Worm (Caenorhabditis elegans): ENCODE results near the gene col-89.
"Not testable (repeated sequence)": the region's sequence is repeated elsewhere in the genome, so short reads cannot be mapped to it uniquely, and the experiment has no call there.

The col-89 gene

DNA sequence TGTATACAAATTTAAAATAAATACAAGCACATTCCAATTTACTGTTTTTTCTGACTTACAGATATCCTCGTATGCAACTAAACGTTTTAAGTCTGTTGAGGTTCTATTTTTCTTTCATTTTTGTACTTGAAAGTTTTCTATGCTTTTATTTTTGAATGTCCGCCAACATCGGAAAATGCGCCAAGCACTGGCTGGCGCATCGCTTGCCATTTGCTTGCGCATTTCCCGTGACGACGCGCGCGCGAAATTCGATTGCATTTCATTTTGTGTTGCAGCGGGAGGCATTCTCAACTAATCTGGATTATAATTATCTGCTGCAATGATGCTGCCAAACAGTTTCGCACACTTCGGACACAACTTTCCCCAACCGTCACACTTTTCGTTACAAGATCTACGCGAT lies 9.1 kb downstream of the col-89 start, which contains the start of gene fbxl-2:
fbxl-2 (plus strand) TSS at position 278 of the 400 bp plus-strand sequence.
- TF ChIP-seq tab-1 (GFP tag; IDR thresholded peaks at IDR 0.05) (peak; percentile 86), ztf-23 (GFP tag; IDR thresholded peaks at IDR 0.05) (peak; percentile 86), klf-2 (GFP tag; conservative IDR thresholded peaks at IDR 0.05) (peak; percentile 77; the same call in 1 of the 2 replicates), med-1 (GFP tag; optimal IDR thresholded peaks at IDR 0.05; ENCODE audit: insufficient read depth) (peak; percentile 39), ztf-29 (GFP tag; IDR thresholded peaks at IDR 0.05) (peak; percentile 66), T22C8.4 (GFP tag; IDR thresholded peaks at IDR 0.05) (peak; percentile 72), ref-1 (GFP tag; conservative IDR thresholded peaks at IDR 0.05) (0 out of 2 replicates have a peak, but pooled peaks have one; percentile 35), flt-1 (GFP tag; IDR thresholded peaks at IDR 0.05) (peak; percentile 87), cog-1 (tag; optimal IDR thresholded peaks at IDR 0.05) (peak; percentile 81)

DNA sequence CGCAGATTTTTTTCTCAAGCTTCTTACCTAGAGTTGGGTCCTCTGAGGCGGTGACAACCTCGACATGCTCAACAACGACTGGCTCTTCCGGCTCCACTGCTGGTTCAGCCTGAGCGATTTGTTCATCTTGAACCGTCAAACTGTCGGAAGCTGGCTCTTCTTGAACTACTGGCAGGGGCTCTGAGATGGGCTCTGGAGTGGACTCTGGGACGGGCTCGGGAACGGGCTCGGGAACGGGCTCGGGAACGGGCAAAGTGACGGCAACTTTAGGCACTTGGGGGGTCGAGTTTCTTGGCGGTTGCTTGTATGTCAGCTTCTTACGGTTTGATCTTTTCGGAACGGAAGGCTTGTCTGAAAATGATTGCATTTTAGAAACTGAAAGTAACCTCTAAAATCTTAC lies 14.9 kb downstream of the col-89 start:
- no peak for TF ChIP-seq ref-1 (GFP tag; conservative IDR thresholded peaks at IDR 0.05)
- no peak for TF ChIP-seq klf-2 (GFP tag; conservative IDR thresholded peaks at IDR 0.05)
- TF ChIP-seq ztf-29 (GFP tag; IDR thresholded peaks at IDR 0.05), result no peak
- no peak for TF ChIP-seq cog-1 (tag; optimal IDR thresholded peaks at IDR 0.05)
- no peak for TF ChIP-seq med-1 (GFP tag; optimal IDR thresholded peaks at IDR 0.05; ENCODE audit: insufficient read depth)
- no peak for TF ChIP-seq ztf-23 (GFP tag; IDR thresholded peaks at IDR 0.05)

DNA sequence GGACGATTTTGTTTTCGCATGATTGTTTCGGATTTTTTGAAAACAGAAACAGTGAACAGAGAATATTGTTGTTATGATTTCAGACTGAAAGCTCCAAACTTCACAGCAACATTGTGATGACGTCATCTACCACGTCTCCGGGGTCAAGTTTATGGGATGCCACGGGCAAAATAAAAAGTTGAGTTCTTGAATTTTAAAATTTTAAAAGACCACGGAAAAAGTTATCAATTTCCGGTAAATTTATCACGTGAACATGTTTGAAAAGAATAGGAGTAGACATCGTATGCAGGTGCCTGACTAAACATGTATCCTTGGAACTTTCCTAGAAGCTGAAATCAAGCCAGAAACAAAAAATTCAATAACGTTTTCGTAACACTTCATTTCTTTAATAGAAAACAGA lies 15.6 kb downstream of the col-89 start, which contains the start of gene B0393.4:
B0393.4 (minus strand) TSS at position 101 of the 400 bp plus-strand sequence.
- no peak for TF ChIP-seq ztf-29 (GFP tag; IDR thresholded peaks at IDR 0.05)
- no peak for TF ChIP-seq flt-1 (GFP tag; IDR thresholded peaks at IDR 0.05)
- TF ChIP-seq T22C8.4 (GFP tag; IDR thresholded peaks at IDR 0.05), result no peak
- TF ChIP-seq ref-1 (GFP tag; conservative IDR thresholded peaks at IDR 0.05), result no peak
- TF ChIP-seq ztf-23 (GFP tag; IDR thresholded peaks at IDR 0.05), result no peak
- no peak for TF ChIP-seq tab-1 (GFP tag; IDR thresholded peaks at IDR 0.05)
- TF ChIP-seq med-1 (GFP tag; optimal IDR thresholded peaks at IDR 0.05; ENCODE audit: insufficient read depth), result no peak
- no peak for TF ChIP-seq cog-1 (tag; optimal IDR thresholded peaks at IDR 0.05)
- no peak for TF ChIP-seq klf-2 (GFP tag; conservative IDR thresholded peaks at IDR 0.05)

DNA sequence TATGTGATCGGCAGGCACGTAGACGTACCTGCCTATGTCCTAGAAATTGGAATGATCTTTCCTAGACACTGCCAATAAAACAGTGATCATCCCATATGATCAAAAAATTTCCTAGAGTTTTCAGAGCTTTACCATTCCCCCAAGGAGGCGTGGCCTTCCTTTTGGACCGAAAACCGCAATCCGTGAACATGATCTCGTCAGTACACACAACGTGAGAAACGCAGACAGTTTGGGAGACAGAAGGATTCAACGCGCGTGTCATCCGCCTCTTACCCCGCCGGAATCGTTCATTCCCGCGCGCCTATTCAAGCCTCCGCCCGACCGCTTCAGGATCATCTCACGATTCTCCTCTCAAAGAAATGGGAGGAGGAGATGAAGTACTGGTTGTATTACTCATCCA lies 17.5 kb downstream of the col-89 start, which contains the start of gene B0393.5:
B0393.5 (plus strand) TSS at position 301 of the 400 bp plus-strand sequence.
- TF ChIP-seq cog-1 (tag; optimal IDR thresholded peaks at IDR 0.05) (no peak), ref-1 (GFP tag; conservative IDR thresholded peaks at IDR 0.05) (no peak), T22C8.4 (GFP tag; IDR thresholded peaks at IDR 0.05) (no peak), med-1 (GFP tag; optimal IDR thresholded peaks at IDR 0.05; ENCODE audit: insufficient read depth) (no peak), flt-1 (GFP tag; IDR thresholded peaks at IDR 0.05) (no peak), ztf-29 (GFP tag; IDR thresholded peaks at IDR 0.05) (no peak), tab-1 (GFP tag; IDR thresholded peaks at IDR 0.05) (no peak), klf-2 (GFP tag; conservative IDR thresholded peaks at IDR 0.05) (no peak), ztf-23 (GFP tag; IDR thresholded peaks at IDR 0.05) (no peak)

DNA sequence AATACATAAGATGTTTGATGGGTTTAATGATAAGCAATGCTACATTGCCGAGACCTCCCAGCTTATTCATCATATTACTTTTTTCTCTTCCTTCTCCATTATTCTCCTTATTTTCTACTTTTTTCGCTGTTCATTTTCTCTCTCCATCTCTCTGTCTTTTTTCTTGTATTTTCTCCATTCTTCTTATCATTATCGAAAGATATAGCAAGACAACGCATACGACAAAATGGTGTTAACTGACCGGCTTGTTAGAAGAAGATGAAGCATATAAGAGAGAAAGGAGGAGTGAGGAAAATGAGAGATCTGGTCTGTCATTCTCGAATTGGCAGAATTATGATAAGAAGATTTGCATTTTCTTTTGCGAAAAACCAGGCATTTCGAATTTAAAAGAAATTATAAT lies 18.9 kb downstream of the col-89 start:
- TF ChIP-seq klf-2 (GFP tag; conservative IDR thresholded peaks at IDR 0.05) (no peak), flt-1 (GFP tag; IDR thresholded peaks at IDR 0.05) (no peak), ref-1 (GFP tag; conservative IDR thresholded peaks at IDR 0.05) (no peak), ztf-29 (GFP tag; IDR thresholded peaks at IDR 0.05) (no peak), tab-1 (GFP tag; IDR thresholded peaks at IDR 0.05) (no peak), cog-1 (tag; optimal IDR thresholded peaks at IDR 0.05) (no peak), med-1 (GFP tag; optimal IDR thresholded peaks at IDR 0.05; ENCODE audit: insufficient read depth) (no peak), T22C8.4 (GFP tag; IDR thresholded peaks at IDR 0.05) (no peak), ztf-23 (GFP tag; IDR thresholded peaks at IDR 0.05) (no peak)

DNA sequence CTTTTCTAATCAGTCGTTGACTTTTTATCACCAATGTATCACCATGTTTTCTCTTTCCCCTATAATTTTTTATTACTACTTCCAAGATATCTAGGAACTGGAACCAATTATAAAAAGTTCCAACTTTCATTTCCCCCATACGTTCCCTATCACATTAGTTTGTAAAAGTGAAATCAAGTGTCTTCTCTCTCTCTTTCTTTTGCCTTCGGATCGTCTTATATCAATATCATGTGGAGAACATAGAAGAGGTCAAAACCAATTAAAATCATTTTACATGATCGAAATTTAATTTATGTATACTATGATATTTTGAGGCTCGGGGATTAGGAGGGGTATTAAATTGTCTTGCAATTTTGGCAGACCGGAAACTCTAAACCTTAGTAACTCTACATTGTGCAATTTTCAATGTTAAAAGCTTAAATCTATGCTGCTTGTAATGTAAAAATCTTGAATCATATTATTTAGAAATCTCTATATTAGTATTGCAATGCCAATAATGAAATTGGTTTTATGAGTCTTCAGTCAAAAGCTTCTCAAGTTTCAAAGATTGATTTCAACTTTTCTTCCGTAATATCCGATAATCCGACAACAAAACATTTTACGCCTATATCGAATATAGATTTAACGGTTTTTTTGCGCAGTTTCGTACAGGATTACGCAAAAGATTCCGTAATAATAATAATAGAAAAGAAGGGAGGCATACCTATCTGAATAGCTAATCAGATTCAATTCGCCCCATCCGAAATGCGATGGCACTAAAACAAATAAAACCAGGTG lies 20.1 kb downstream of the col-89 start:
- TF ChIP-seq flt-1 (GFP tag; IDR thresholded peaks at IDR 0.05), result no peak
- no peak for TF ChIP-seq ref-1 (GFP tag; conservative IDR thresholded peaks at IDR 0.05)
- no peak for TF ChIP-seq ztf-29 (GFP tag; IDR thresholded peaks at IDR 0.05)
- no peak for TF ChIP-seq T22C8.4 (GFP tag; IDR thresholded peaks at IDR 0.05)
- no peak for TF ChIP-seq klf-2 (GFP tag; conservative IDR thresholded peaks at IDR 0.05)
- TF ChIP-seq cog-1 (tag; optimal IDR thresholded peaks at IDR 0.05), result no peak
- TF ChIP-seq ztf-23 (GFP tag; IDR thresholded peaks at IDR 0.05), result no peak
- no peak for TF ChIP-seq med-1 (GFP tag; optimal IDR thresholded peaks at IDR 0.05; ENCODE audit: insufficient read depth)
- no peak for TF ChIP-seq tab-1 (GFP tag; IDR thresholded peaks at IDR 0.05)

DNA sequence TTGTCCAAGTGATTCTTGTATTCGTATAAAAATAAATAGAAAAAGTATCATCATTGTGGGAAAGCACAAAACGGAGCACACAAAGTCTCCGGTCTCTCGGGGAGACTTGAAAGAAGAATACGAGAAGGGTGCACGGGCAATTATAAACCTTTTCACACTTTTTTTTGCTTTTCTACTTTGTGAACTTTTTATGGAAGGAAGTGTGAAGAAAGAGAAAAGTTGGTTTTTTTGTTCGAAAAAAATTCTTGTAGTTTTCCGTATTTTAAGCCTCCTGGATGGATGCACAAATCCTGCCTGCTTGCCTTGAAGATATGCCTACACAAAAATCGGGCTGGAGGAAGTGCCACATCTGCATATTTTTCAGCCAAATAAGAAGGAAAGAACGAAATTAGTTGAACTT lies 30.1 kb downstream of the col-89 start, which contains the start of gene B0393.7:
B0393.7 (minus strand) TSS at position 101 of the 400 bp plus-strand sequence.
- no peak for TF ChIP-seq med-1 (GFP tag; optimal IDR thresholded peaks at IDR 0.05; ENCODE audit: insufficient read depth)
- TF ChIP-seq ref-1 (GFP tag; conservative IDR thresholded peaks at IDR 0.05), result no peak
- no peak for TF ChIP-seq ztf-23 (GFP tag; IDR thresholded peaks at IDR 0.05)
- TF ChIP-seq ztf-29 (GFP tag; IDR thresholded peaks at IDR 0.05), result no peak
- no peak for TF ChIP-seq tab-1 (GFP tag; IDR thresholded peaks at IDR 0.05)
- no peak for TF ChIP-seq flt-1 (GFP tag; IDR thresholded peaks at IDR 0.05)

DNA sequence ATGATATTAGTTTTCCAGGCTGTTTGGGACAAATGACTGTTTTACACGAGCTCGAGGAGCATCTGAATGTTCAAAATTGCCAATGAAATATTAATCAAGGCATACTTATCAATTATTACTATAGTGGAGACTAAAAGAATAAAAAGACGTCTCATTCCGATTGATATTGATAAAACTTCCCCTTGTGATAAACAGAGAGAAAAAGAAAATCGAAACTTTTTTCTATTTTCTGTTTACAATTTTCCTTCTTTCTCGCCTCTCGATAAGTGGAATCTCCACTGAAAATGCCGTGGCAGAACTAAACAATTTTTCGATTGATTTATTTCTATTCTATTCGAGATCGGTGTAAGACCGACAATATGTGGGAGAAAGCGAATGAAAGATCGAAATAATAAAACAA lies 31.9 kb downstream of the col-89 start, which contains the start of gene B0393.9:
B0393.9 (minus strand) TSS at position 303 of the 400 bp plus-strand sequence.
- TF ChIP-seq med-1 (GFP tag; optimal IDR thresholded peaks at IDR 0.05; ENCODE audit: insufficient read depth), result no peak
- TF ChIP-seq klf-2 (GFP tag; conservative IDR thresholded peaks at IDR 0.05), result no peak
- no peak for TF ChIP-seq ref-1 (GFP tag; conservative IDR thresholded peaks at IDR 0.05)
- TF ChIP-seq tab-1 (GFP tag; IDR thresholded peaks at IDR 0.05), result no peak
- TF ChIP-seq T22C8.4 (GFP tag; IDR thresholded peaks at IDR 0.05), result no peak
- TF ChIP-seq ztf-23 (GFP tag; IDR thresholded peaks at IDR 0.05), result no peak
- no peak for TF ChIP-seq ztf-29 (GFP tag; IDR thresholded peaks at IDR 0.05)
- TF ChIP-seq flt-1 (GFP tag; IDR thresholded peaks at IDR 0.05), result no peak
- TF ChIP-seq cog-1 (tag; optimal IDR thresholded peaks at IDR 0.05), result no peak

DNA sequence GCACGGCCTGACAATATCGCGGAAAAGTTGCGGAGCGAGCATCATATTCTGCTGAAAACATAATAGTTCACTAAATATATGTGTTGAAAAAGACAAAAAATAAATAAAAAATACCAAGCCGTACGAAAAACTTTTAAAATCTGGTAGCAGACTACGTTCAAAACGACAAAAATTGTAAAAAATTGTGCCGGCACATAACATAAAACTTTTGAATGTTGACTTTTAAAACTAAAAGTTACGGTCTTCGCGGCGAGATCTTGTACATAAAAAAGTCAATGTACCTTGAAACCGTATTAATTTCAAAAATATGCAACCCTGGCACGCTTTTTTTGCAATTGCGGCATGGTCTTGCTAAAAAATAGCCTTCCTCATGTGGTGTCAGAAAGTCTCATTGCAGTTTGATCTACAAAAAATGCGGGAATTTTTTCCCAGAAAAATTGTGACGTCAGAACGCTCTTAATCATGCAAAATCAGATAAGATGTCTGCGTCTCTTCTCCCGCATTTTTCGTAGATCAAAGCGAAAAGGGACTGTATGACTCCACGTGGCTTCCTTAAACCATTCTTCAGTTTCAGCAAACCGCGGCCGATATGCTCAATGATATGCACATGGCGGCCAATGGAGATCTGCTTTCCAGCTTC lies 34.1 kb downstream of the col-89 start, which contains the start of the genes gex-5 and C38D4.10:
gex-5 (minus strand) TSS at position 51 of the 640 bp plus-strand sequence.
C38D4.10 (plus strand) TSS at position 590 of the 640 bp plus-strand sequence.
- not testable (repeated sequence) for TF ChIP-seq ztf-23 (GFP tag; IDR thresholded peaks at IDR 0.05); ref-1 (GFP tag; conservative IDR thresholded peaks at IDR 0.05); ztf-29 (GFP tag; IDR thresholded peaks at IDR 0.05)
